Fruit fly (Drosophila melanogaster) S2 (cell line): ENCODE measurements around the gene CG9915.

Experiments
- CG8478 ChIP-seq: fragments of >200 bp; optimal IDR thresholded peaks from 2 replicates; lab custom pipeline; 2018
- CTCF ChIP-seq, 2 experiments: fragments of >200 bp; optimal IDR thresholded peaks; 2 replicates each; lab custom pipeline; 2018

- TF ChIP-seq CG8478 (lab: Kevin White, UChicago) (no peak), CTCF (optimal IDR thresholded peaks at IDR 0.05; lab: Kevin White, UChicago) (no peak)
Measured at dm6 chrX:16332615-16333288, 19.8 kb upstream of the CG9915 start.
